Fruit fly (Drosophila melanogaster): ENCODE data around the gene CG15370.

The CG15370 gene

dm6 chrX:9214576-9214975 is 10.7 kb upstream of the CG15370 start, which contains the start of gene Obp8a:
Obp8a (plus strand) TSS chrX:9214876.
- no peak for TF ChIP-seq cic (GFP tag; optimal IDR thresholded peaks at IDR 0.05)
- TF ChIP-seq CG7101 (tag; optimal IDR thresholded peaks at IDR 0.05): no peak
- no peak for TF ChIP-seq CG7045 (GFP tag; optimal IDR thresholded peaks at IDR 0.05)
- TF ChIP-seq Clk (GFP tag; optimal IDR thresholded peaks at IDR 0.05): no peak
- no peak for TF ChIP-seq kay (GFP tag; ENCODE audit: borderline replicate concordance)
- TF ChIP-seq CG1620 (GFP tag; optimal IDR thresholded peaks at IDR 0.05): no peak
- no peak for TF ChIP-seq CG11617 (GFP tag; optimal IDR thresholded peaks at IDR 0.05)
- no peak for TF ChIP-seq Hr96 (GFP tag; optimal IDR thresholded peaks at IDR 0.05)
- TF ChIP-seq cnc (optimal IDR thresholded peaks at IDR 0.05): no peak
- no peak for TF ChIP-seq CG5204 (GFP tag; optimal IDR thresholded peaks at IDR 0.05)
- TF ChIP-seq ovo (GFP tag; optimal IDR thresholded peaks at IDR 0.05): no peak
- no peak for TF ChIP-seq Mnt (GFP tag; optimal IDR thresholded peaks at IDR 0.05)
- TF ChIP-seq CG12768 (GFP tag; optimal IDR thresholded peaks at IDR 0.05): no peak
- no peak for TF ChIP-seq CG14711 (tag; optimal IDR thresholded peaks at IDR 0.05)
- TF ChIP-seq Crg-1 (GFP tag; optimal IDR thresholded peaks at IDR 0.05): no peak
- TF ChIP-seq tj (GFP tag; optimal IDR thresholded peaks at IDR 0.05): no peak

dm6 chrX:9215485-9215884 is 9.8 kb upstream of the CG15370 start, which contains the start of gene CG15368:
CG15368 (plus strand) TSS chrX:9215785.
- no peak for TF ChIP-seq CG11617 (GFP tag; optimal IDR thresholded peaks at IDR 0.05)
- no peak for TF ChIP-seq pad (GFP tag; optimal IDR thresholded peaks at IDR 0.05)
- no peak for TF ChIP-seq kay (GFP tag; ENCODE audit: borderline replicate concordance)
- no peak for TF ChIP-seq cic (GFP tag; optimal IDR thresholded peaks at IDR 0.05)
- no peak for TF ChIP-seq Clk (GFP tag; optimal IDR thresholded peaks at IDR 0.05)
- no peak for TF ChIP-seq CG7045 (GFP tag; optimal IDR thresholded peaks at IDR 0.05)
- TF ChIP-seq CG5204 (GFP tag; optimal IDR thresholded peaks at IDR 0.05): no peak
- no peak for TF ChIP-seq ovo (GFP tag; optimal IDR thresholded peaks at IDR 0.05)
- TF ChIP-seq CG12768 (GFP tag; optimal IDR thresholded peaks at IDR 0.05): no peak
- no peak for TF ChIP-seq Hr96 (GFP tag; optimal IDR thresholded peaks at IDR 0.05)
- TF ChIP-seq Crg-1 (GFP tag; optimal IDR thresholded peaks at IDR 0.05): no peak
- no peak for TF ChIP-seq CG33017 (tag; optimal IDR thresholded peaks at IDR 0.05)
- no peak for TF ChIP-seq CG7101 (tag; optimal IDR thresholded peaks at IDR 0.05)
- no peak for TF ChIP-seq cnc (optimal IDR thresholded peaks at IDR 0.05)

DNA sequence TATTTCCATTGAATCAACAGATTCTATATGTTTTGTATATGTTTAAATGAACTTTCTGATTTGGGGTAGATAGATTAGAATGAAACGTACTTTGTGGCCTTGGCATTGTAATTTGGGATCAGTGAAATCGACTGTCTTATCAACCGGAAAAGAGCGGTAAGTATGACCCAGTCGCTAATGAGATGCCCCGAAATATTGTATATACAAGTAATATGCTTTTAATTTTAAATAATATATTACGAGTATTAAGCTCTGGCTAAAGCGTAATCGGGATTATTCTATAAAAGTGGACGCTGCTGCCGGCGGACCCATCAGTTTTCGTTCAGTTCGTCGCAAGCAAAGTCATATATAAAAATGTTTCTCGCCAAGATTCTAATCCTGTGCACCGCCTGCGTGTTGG is 8.7 kb upstream of the CG15370 start, which contains the start of gene CG15369:
Gene CG15369, plus strand, starts transcription at position 301 of the 400 bp plus-strand sequence.
- TF ChIP-seq tj (GFP tag; optimal IDR thresholded peaks at IDR 0.05) (no peak), kay (GFP tag; ENCODE audit: borderline replicate concordance) (no peak), CG12768 (GFP tag; optimal IDR thresholded peaks at IDR 0.05) (no peak), CG33017 (tag; optimal IDR thresholded peaks at IDR 0.05) (no peak), CG11617 (GFP tag; optimal IDR thresholded peaks at IDR 0.05) (no peak), Hr96 (GFP tag; optimal IDR thresholded peaks at IDR 0.05) (no peak), CG14711 (tag; optimal IDR thresholded peaks at IDR 0.05) (no peak), CG7101 (tag; optimal IDR thresholded peaks at IDR 0.05) (no peak), CG7045 (GFP tag; optimal IDR thresholded peaks at IDR 0.05) (no peak), Crg-1 (GFP tag; optimal IDR thresholded peaks at IDR 0.05) (no peak), cic (GFP tag; optimal IDR thresholded peaks at IDR 0.05) (no peak), bab1 (GFP tag; optimal IDR thresholded peaks at IDR 0.05) (no peak), cnc (optimal IDR thresholded peaks at IDR 0.05) (no peak), CG5204 (GFP tag; optimal IDR thresholded peaks at IDR 0.05) (no peak), toe (GFP tag; optimal IDR thresholded peaks at IDR 0.05) (no peak), Mnt (GFP tag; optimal IDR thresholded peaks at IDR 0.05) (no peak), pad (GFP tag; optimal IDR thresholded peaks at IDR 0.05) (no peak), CG1620 (GFP tag; optimal IDR thresholded peaks at IDR 0.05) (no peak)

DNA sequence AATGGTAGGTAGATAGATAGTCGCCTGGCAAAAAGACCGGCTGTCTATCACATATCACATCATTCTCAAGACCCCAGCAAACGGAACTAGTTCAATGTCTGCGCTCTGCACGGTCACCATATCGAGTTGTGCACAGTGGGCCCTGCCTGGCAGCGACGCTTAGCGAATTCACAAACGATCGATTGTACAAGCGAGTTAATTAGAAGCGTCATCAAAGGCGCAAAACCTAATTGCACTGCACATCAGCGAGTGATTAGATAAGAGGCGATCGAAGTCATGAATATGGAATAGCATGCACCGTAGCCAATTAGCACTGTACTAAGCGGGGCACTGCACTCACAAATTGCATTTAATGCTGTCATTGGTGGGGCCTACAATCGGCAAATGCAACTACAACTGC is 4.8 kb upstream of the CG15370 start:
- TF ChIP-seq CG14711 (tag; optimal IDR thresholded peaks at IDR 0.05): no peak
- TF ChIP-seq CG33017 (tag; optimal IDR thresholded peaks at IDR 0.05): peak; percentile 9
- TF ChIP-seq bab1 (GFP tag; optimal IDR thresholded peaks at IDR 0.05): peak; percentile 26

- TF ChIP-seq bab1 (GFP tag; optimal IDR thresholded peaks at IDR 0.05) (no peak), CG33017 (tag; optimal IDR thresholded peaks at IDR 0.05) (no peak), CG5204 (GFP tag; optimal IDR thresholded peaks at IDR 0.05) (peak; percentile 17), cnc (optimal IDR thresholded peaks at IDR 0.05) (no peak), toe (GFP tag; optimal IDR thresholded peaks at IDR 0.05) (no peak)
These were observed 2.1 kb upstream of the CG15370 start, which contains the start of gene t for dm6 chrX:9223182-9223581. t (minus strand) TSS chrX:9223257.

- TF ChIP-seq ovo (GFP tag; optimal IDR thresholded peaks at IDR 0.05): peak; percentile 30
- TF ChIP-seq tj (GFP tag; optimal IDR thresholded peaks at IDR 0.05): no peak
These were observed 814 bp upstream of the CG15370 start for dm6 chrX:9224423-9224822.

dm6 chrX:9226837-9227236 is 1.6 kb downstream of the CG15370 start, which contains the start of gene Gr8a:
Gr8a (plus strand) TSS chrX:9227137.
- TF ChIP-seq Clk (GFP tag; optimal IDR thresholded peaks at IDR 0.05) (no peak), cic (GFP tag; optimal IDR thresholded peaks at IDR 0.05) (no peak), ovo (GFP tag; optimal IDR thresholded peaks at IDR 0.05) (no peak), CG5204 (GFP tag; optimal IDR thresholded peaks at IDR 0.05) (no peak)

Measured in whole organism, adult.